Worm (Caenorhabditis elegans): ENCODE measurements around the gene Y39G8B.13.

- TF ChIP-seq him-1 (tag; optimal IDR thresholded peaks at IDR 0.05) (no peak), W03F9.2 (tag; optimal IDR thresholded peaks at IDR 0.05) (no peak)
These were observed 13.9 kb downstream of the Y39G8B.13 start, which contains the start of gene sre-43 for ce11 chrII:13968979-13969378.
